Fruit fly (Drosophila melanogaster) whole organism, embryonic: ENCODE results near the gene CG9286.
A peak's percentile ranks its signal among the peaks of the same experiment; 100 is the strongest.

Experiments
- Blimp-1 ChIP-seq: fragments of 200-800 bp; sonication (Bioruptor generic); optimal IDR thresholded peaks from 3 replicates; lab custom pipeline; 2018; ENCODE audit warnings: missing biosample characterization, missing genetic modification characterization, mild to moderate bottlenecking, moderate library complexity, missing genetic modification reagents
- BtbVII ChIP-seq: fragments of 200-800 bp; sonication (Bioruptor generic); optimal IDR thresholded peaks from 3 replicates; lab custom pipeline; 2017; ENCODE audit warnings: missing biosample characterization, mild to moderate bottlenecking, missing genetic modification characterization
- Bteb2 ChIP-seq: fragments of 200-800 bp; sonication (Bioruptor generic); optimal IDR thresholded peaks from 2 replicates; lab custom pipeline; 2016; ENCODE audit warnings: missing biosample characterization, missing genetic modification characterization
- CG10321 ChIP-seq: fragments of 200-800 bp; sonication (Bioruptor generic); IDR thresholded peaks from 2 replicates; pipeline ENCODE4 v1.3.6; 2022; ENCODE audit warnings: missing biosample characterization, missing genetic modification characterization
- CG10565 ChIP-seq: fragments of 200-800 bp; sonication (Bioruptor generic); optimal IDR thresholded peaks from 3 replicates; lab custom pipeline; 2016; ENCODE audit warnings: missing biosample characterization, mild to moderate bottlenecking, missing genetic modification characterization
- CG12104 ChIP-seq: fragments of 200-800 bp; sonication (Bioruptor generic); optimal IDR thresholded peaks from 3 replicates; lab custom pipeline; 2016; ENCODE audit warnings: missing biosample characterization, missing genetic modification characterization
- CG12219 ChIP-seq: fragments of 200-800 bp; sonication (Bioruptor generic); optimal IDR thresholded peaks from 3 replicates; lab custom pipeline; 2018; ENCODE audit warnings: missing biosample characterization, mild to moderate bottlenecking, missing genetic modification characterization
- CG12769 ChIP-seq: fragments of 200-800 bp; sonication (Bioruptor generic); optimal IDR thresholded peaks from 2 replicates; lab custom pipeline; 2019; ENCODE audit warnings: missing biosample characterization, mild to moderate bottlenecking, missing genetic modification characterization, moderate library complexity
- CG14667 ChIP-seq: fragments of 200-800 bp; sonication (Bioruptor generic); IDR thresholded peaks from 2 replicates; pipeline ENCODE4 v1.3.6; 2022; ENCODE audit warnings: missing biosample characterization, missing genetic modification characterization
- CG15011 ChIP-seq: fragments of 200-800 bp; sonication (Bioruptor generic); optimal IDR thresholded peaks from 3 replicates; lab custom pipeline; 2018; ENCODE audit warnings: missing biosample characterization, mild to moderate bottlenecking, missing genetic modification characterization
- CG15601 ChIP-seq: fragments of 200-800 bp; sonication (Bioruptor generic); optimal IDR thresholded peaks from 3 replicates; lab custom pipeline; 2019; ENCODE audit warnings: missing biosample characterization, mild to moderate bottlenecking, missing genetic modification characterization, moderate library complexity
- CG15696 ChIP-seq: fragments of 200-800 bp; sonication (Bioruptor generic); optimal IDR thresholded peaks from 2 replicates; lab custom pipeline; 2019; ENCODE audit warnings: missing biosample characterization, mild to moderate bottlenecking, missing genetic modification characterization, moderate library complexity
- CG1647 ChIP-seq: fragments of 200-800 bp; sonication (Bioruptor generic); optimal IDR thresholded peaks from 3 replicates; lab custom pipeline; 2016; ENCODE audit warnings: missing biosample characterization, missing genetic modification characterization
- CG17912 ChIP-seq: fragments of 200-800 bp; sonication (Bioruptor generic); optimal IDR thresholded peaks from 2 replicates; lab custom pipeline; 2018; ENCODE audit warnings: missing biosample characterization, mild to moderate bottlenecking, missing genetic modification characterization
- CG2116 ChIP-seq: fragments of 200-800 bp; sonication (Bioruptor generic); optimal IDR thresholded peaks from 3 replicates; lab custom pipeline; 2018; ENCODE audit warnings: missing biosample characterization, mild to moderate bottlenecking, missing genetic modification characterization
- CG31365 ChIP-seq: fragments of 200-800 bp; sonication (Bioruptor generic); optimal IDR thresholded peaks from 2 replicates; lab custom pipeline; 2018; ENCODE audit warnings: missing biosample characterization, mild to moderate bottlenecking, missing genetic modification characterization
- CG3407 ChIP-seq: fragments of 200-800 bp; sonication (Bioruptor generic); optimal IDR thresholded peaks from 2 replicates; lab custom pipeline; 2018; ENCODE audit warnings: missing biosample characterization, mild to moderate bottlenecking, missing genetic modification characterization
- CG3726 ChIP-seq: fragments of 200-800 bp; sonication (Bioruptor generic); IDR thresholded peaks from 3 replicates; pipeline ENCODE4, ENCODE4 v1.3.6; 2022; ENCODE audit warnings: missing biosample characterization, missing genetic modification characterization
- CG3838 ChIP-seq: fragments of 200-800 bp; sonication (Bioruptor generic); optimal IDR thresholded peaks from 3 replicates; lab custom pipeline; 2016; ENCODE audit warnings: missing biosample characterization, missing genetic modification characterization
- CG3847 ChIP-seq: fragments of 200-800 bp; sonication (Bioruptor generic); IDR thresholded peaks from 2 replicates; pipeline ENCODE4 v1.3.6; 2022; ENCODE audit warnings: missing biosample characterization, missing genetic modification characterization
- CG42726 ChIP-seq: fragments of 200-800 bp; sonication (Bioruptor generic); IDR thresholded peaks from 2 replicates; pipeline ENCODE4 v1.3.6; 2022; ENCODE audit warnings: missing biosample characterization, missing genetic modification characterization; ENCODE audit not compliant: partially characterized antibody
- CG5180 ChIP-seq: fragments of 200-800 bp; sonication (Bioruptor generic); optimal IDR thresholded peaks from 3 replicates; lab custom pipeline; 2017; ENCODE audit warnings: missing biosample characterization, missing genetic modification characterization, mild to moderate bottlenecking, moderate library complexity, missing genetic modification reagents
- CG6175 ChIP-seq: fragments of 200-800 bp; sonication (Bioruptor generic); IDR thresholded peaks from 3 replicates; pipeline ENCODE4 v1.3.6; 2022; ENCODE audit warnings: missing biosample characterization, missing genetic modification characterization
- CG6813 ChIP-seq: fragments of 200-800 bp; sonication (Bioruptor generic); optimal IDR thresholded peaks from 2 replicates; lab custom pipeline; 2017; ENCODE audit warnings: missing biosample characterization, missing genetic modification characterization, mild to moderate bottlenecking, moderate library complexity, missing genetic modification reagents
- CrebB ChIP-seq: fragments of 200-800 bp; sonication (Bioruptor generic); optimal IDR thresholded peaks from 3 replicates; lab custom pipeline; 2018; ENCODE audit warnings: missing biosample characterization, mild to moderate bottlenecking, missing genetic modification characterization
- Hand ChIP-seq: fragments of 200-800 bp; sonication (Bioruptor generic); optimal IDR thresholded peaks from 2 replicates; lab custom pipeline; 2017; ENCODE audit warnings: mild to moderate bottlenecking, missing biosample characterization, missing genetic modification reagents, missing genetic modification characterization
- MESR4 ChIP-seq: fragments of 200-800 bp; sonication (Bioruptor generic); optimal IDR thresholded peaks from 2 replicates; lab custom pipeline; 2018; ENCODE audit warnings: missing biosample characterization, mild to moderate bottlenecking, missing genetic modification characterization, moderate library complexity
- Med ChIP-seq: fragments of 200-800 bp; sonication (Bioruptor generic); peaks from one replicate; lab custom pipeline; 2016; ENCODE audit warnings: missing biosample characterization, missing genetic modification characterization, mild to moderate bottlenecking, inconsistent platforms, moderate library complexity
- Trl ChIP-seq, 3 experiments: fragments of >200 bp in 2 of 3; fragments of 200-800 bp in 1 of 3; sonication (Bioruptor generic) in 1 of 3; optimal IDR thresholded peaks; 2 replicates in 1 of 3; 3 replicates in 2 of 3; lab custom pipeline; 2016 to 2017; ENCODE audit warnings: missing biosample characterization in 1 of 3, missing genetic modification characterization in 1 of 3
- bcd ChIP-seq: fragments of 200-800 bp; sonication (Bioruptor generic); optimal IDR thresholded peaks from 2 replicates; lab custom pipeline; 2017; ENCODE audit warnings: missing biosample characterization, mild to moderate bottlenecking, missing genetic modification characterization
- bowl ChIP-seq: fragments of 200-800 bp; sonication (Bioruptor generic); IDR thresholded peaks from 2 replicates; pipeline ENCODE4 v1.3.6; 2022; ENCODE audit warnings: missing biosample characterization, missing genetic modification characterization
- bsh ChIP-seq, 2 experiments: fragments of 200-800 bp; sonication (Bioruptor generic); optimal IDR thresholded peaks; 2 replicates each; lab custom pipeline; 2017 to 2018; ENCODE audit warnings: mild to moderate bottlenecking in 2 of 2, missing biosample characterization in 2 of 2, missing genetic modification characterization in 2 of 2, moderate library complexity in 1 of 2
- cad ChIP-seq: fragments of >200 bp; optimal IDR thresholded peaks from 2 replicates; lab custom pipeline; 2017; ENCODE audit warnings: missing biosample characterization, missing genetic modification characterization
- cato ChIP-seq: fragments of 200-800 bp; sonication (Bioruptor generic); optimal IDR thresholded peaks from 2 replicates; lab custom pipeline; 2016; ENCODE audit warnings: missing biosample characterization, missing genetic modification characterization, borderline replicate concordance
- cg ChIP-seq: fragments of 200-800 bp; sonication (Bioruptor generic); optimal IDR thresholded peaks from 3 replicates; lab custom pipeline; 2019; ENCODE audit warnings: missing biosample characterization, mild to moderate bottlenecking, missing genetic modification characterization, moderate library complexity
- chinmo ChIP-seq: fragments of 200-800 bp; sonication (Bioruptor generic); IDR thresholded peaks from 4 replicates; pipeline ENCODE4 v1.3.6; 2022; ENCODE audit warnings: missing biosample characterization, missing genetic modification characterization; ENCODE audit not compliant: partially characterized antibody
- en ChIP-seq: fragments of 200-800 bp; sonication (Bioruptor generic); optimal IDR thresholded peaks from 2 replicates; lab custom pipeline; 2016; ENCODE audit warnings: missing biosample characterization, missing genetic modification characterization
- esg ChIP-seq: fragments of 200-800 bp; sonication (Bioruptor generic); conservative IDR thresholded peaks from 2 replicates; pipeline ENCODE4 v1.3.6; 2022; ENCODE audit warnings: missing biosample characterization, missing genetic modification characterization
- fu2 ChIP-seq: fragments of 200-800 bp; sonication (Bioruptor generic); optimal IDR thresholded peaks from 2 replicates; lab custom pipeline; 2016; ENCODE audit warnings: missing biosample characterization, missing genetic modification characterization
- h ChIP-seq: fragments of >200 bp; optimal IDR thresholded peaks from 2 replicates; lab custom pipeline; 2017
- kah ChIP-seq: fragments of 200-800 bp; sonication (Bioruptor generic); optimal IDR thresholded peaks from 2 replicates; lab custom pipeline; 2018; ENCODE audit warnings: missing biosample characterization, mild to moderate bottlenecking, missing genetic modification characterization
- kni ChIP-seq: fragments of 200-800 bp; sonication (Bioruptor generic); optimal IDR thresholded peaks from 3 replicates; lab custom pipeline; 2017; ENCODE audit warnings: mild to moderate bottlenecking, missing biosample characterization, missing genetic modification reagents, missing genetic modification characterization
- lov ChIP-seq, 2 experiments: fragments of 200-800 bp in 1 of 2; fragments of >200 bp in 1 of 2; sonication (Bioruptor generic) in 1 of 2; IDR thresholded peaks in 1 of 2; optimal IDR thresholded peaks in 1 of 2; 2 replicates in 1 of 2; 3 replicates in 1 of 2; pipeline versions ENCODE4 v1.3.6 to Lab custom; 2017 to 2022; ENCODE audit warnings: missing biosample characterization in 1 of 2, missing genetic modification characterization in 1 of 2
- maf-S ChIP-seq: fragments of 200-800 bp; sonication (Bioruptor generic); optimal IDR thresholded peaks from 2 replicates; lab custom pipeline; 2016; ENCODE audit warnings: missing biosample characterization, missing genetic modification characterization
- oc ChIP-seq: fragments of 200-800 bp; sonication (Bioruptor generic); optimal IDR thresholded peaks from 2 replicates; lab custom pipeline; 2018; ENCODE audit warnings: missing biosample characterization, mild to moderate bottlenecking, missing genetic modification characterization, moderate library complexity
- onecut ChIP-seq: fragments of 200-800 bp; sonication (Bioruptor generic); IDR thresholded peaks from 2 replicates; pipeline ENCODE4 v1.3.6; 2022; ENCODE audit warnings: missing biosample characterization, missing genetic modification characterization
- pita ChIP-seq: fragments of 200-800 bp; sonication (Bioruptor generic); optimal IDR thresholded peaks from 2 replicates; lab custom pipeline; 2017; ENCODE audit warnings: missing biosample characterization, mild to moderate bottlenecking, missing genetic modification characterization
- sens-2 ChIP-seq: fragments of 200-800 bp; sonication (Bioruptor generic); IDR thresholded peaks from 2 replicates; pipeline ENCODE4 v1.3.6; 2022; ENCODE audit warnings: missing biosample characterization, missing genetic modification characterization
- sima ChIP-seq: fragments of 200-800 bp; sonication (Bioruptor generic); optimal IDR thresholded peaks from 2 replicates; lab custom pipeline; 2016; ENCODE audit warnings: missing biosample characterization, missing genetic modification characterization
- vvl ChIP-seq: fragments of 200-800 bp; sonication (Bioruptor generic); IDR thresholded peaks from 2 replicates; pipeline ENCODE4 v1.3.6; 2022; ENCODE audit warnings: missing biosample characterization, missing genetic modification characterization
- yki ChIP-seq: fragments of >200 bp; optimal IDR thresholded peaks from 3 replicates; lab custom pipeline; 2018

Gene CG9286

dm6 chr3R:13794666-13795055 lies 13.9 kb downstream of the CG9286 start (continued):
- peak; percentile 33 for TF ChIP-seq CG6813 (GFP tag; lab: Kevin White, UChicago)
- no peak for TF ChIP-seq CG15601 (tag; lab: Kevin White, UChicago)
- TF ChIP-seq Trl (optimal IDR thresholded peaks at IDR 0.05; lab: Kevin White, UChicago): peak; percentile 89
- no peak for TF ChIP-seq Trl (GFP tag; optimal IDR thresholded peaks at IDR 0.05; lab: Kevin White, UChicago)
- TF ChIP-seq kni (GFP tag; lab: Kevin White, UChicago): peak; percentile 78
- no peak for TF ChIP-seq esg (GFP tag; lab: Robert Waterston, UW)
- TF ChIP-seq CG15011 (GFP tag; lab: Kevin White, UChicago): no peak
- TF ChIP-seq lov (optimal IDR thresholded peaks at IDR 0.05; lab: Kevin White, UChicago): no peak
- TF ChIP-seq lov (GFP tag; IDR thresholded peaks at IDR 0.05; lab: Robert Waterston, UW): no peak
- no peak for TF ChIP-seq bcd
- TF ChIP-seq pita (GFP tag; lab: Kevin White, UChicago): no peak
- peak; percentile 73 for TF ChIP-seq yki (lab: Kevin White, UChicago)
- peak; percentile 73 for TF ChIP-seq cg (GFP tag; lab: Kevin White, UChicago)
- no peak for TF ChIP-seq sima
- TF ChIP-seq CG12219: no peak
- TF ChIP-seq CG3847: no peak
- no peak for TF ChIP-seq CG14667 (GFP tag; lab: Robert Waterston, UW)
- TF ChIP-seq CrebB (tag; lab: Kevin White, UChicago): no peak
- peak in 1 of 2 experiments; percentile 14 for TF ChIP-seq bsh (GFP tag; optimal IDR thresholded peaks at IDR 0.05; lab: Kevin White, UChicago)
- peak; percentile 20 for TF ChIP-seq CG3407 (GFP tag; lab: Kevin White, UChicago)
- TF ChIP-seq Med (GFP tag; lab: Kevin White, UChicago): no peak
- TF ChIP-seq sens-2 (GFP tag; lab: Robert Waterston, UW): no peak
- TF ChIP-seq CG12104: no peak
- no peak for TF ChIP-seq maf-S (GFP tag; lab: Kevin White, UChicago)
- peak; percentile 29 for TF ChIP-seq Blimp-1 (GFP tag; lab: Kevin White, UChicago)
- no peak for TF ChIP-seq CG31365
- TF ChIP-seq en: no peak
- TF ChIP-seq onecut (GFP tag; lab: Robert Waterston, UW): no peak
- no peak for TF ChIP-seq CG15696 (tag; lab: Kevin White, UChicago)
- no peak for TF ChIP-seq CG1647
- TF ChIP-seq cad (GFP tag; lab: Kevin White, UChicago): peak; percentile 5
- no peak for TF ChIP-seq h (lab: Kevin White, UChicago)
- peak; percentile 32 for TF ChIP-seq oc
- no peak for TF ChIP-seq CG42726
- no peak for TF ChIP-seq Hand
- TF ChIP-seq chinmo (GFP tag; lab: Robert Waterston, UW): peak; percentile 87; the same call in 2 of the 4 replicates
- TF ChIP-seq CG10565 (GFP tag; lab: Kevin White, UChicago): no peak
- no peak for TF ChIP-seq BtbVII (GFP tag; lab: Kevin White, UChicago)
- TF ChIP-seq cato (GFP tag; lab: Kevin White, UChicago): no peak
- no peak for TF ChIP-seq fu2 (GFP tag; lab: Kevin White, UChicago)
- peak; percentile 50; the same call in 1 of the 2 replicates for TF ChIP-seq vvl (GFP tag; lab: Robert Waterston, UW)
- TF ChIP-seq MESR4: no peak
- no peak for TF ChIP-seq CG6175
- TF ChIP-seq CG3726 (GFP tag; lab: Robert Waterston, UW): no peak
- TF ChIP-seq CG5180 (GFP tag; lab: Kevin White, UChicago): peak; percentile 76
- TF ChIP-seq CG17912: no peak
- peak; percentile 56 for TF ChIP-seq CG12769 (tag; lab: Kevin White, UChicago)
- TF ChIP-seq CG3838 (GFP tag; lab: Kevin White, UChicago): no peak
- TF ChIP-seq kah (GFP tag; lab: Kevin White, UChicago): no peak
- no peak for TF ChIP-seq bowl (GFP tag; lab: Robert Waterston, UW)
- no peak for TF ChIP-seq Bteb2 (GFP tag; lab: Kevin White, UChicago)
- TF ChIP-seq CG2116 (GFP tag; lab: Kevin White, UChicago): no peak
- peak; percentile 71 for TF ChIP-seq CG10321 (GFP tag; lab: Robert Waterston, UW)
